Fruit fly (Drosophila melanogaster) whole organism, embryonic: ENCODE results near the gene Amun.

Experiments
- Asciz ChIP-seq: fragments of 200-800 bp; sonication (Bioruptor generic); optimal IDR thresholded peaks from 2 replicates; lab custom pipeline; 2017; ENCODE audit warnings: missing biosample characterization, mild to moderate bottlenecking, missing genetic modification characterization, missing genetic modification reagents
- Bdp1 ChIP-seq: fragments of 200-800 bp; sonication (Bioruptor generic); optimal IDR thresholded peaks from 3 replicates; lab custom pipeline; 2016; ENCODE audit warnings: missing biosample characterization, missing genetic modification characterization
- Bgb ChIP-seq: fragments of 200-800 bp; sonication (Bioruptor generic); IDR thresholded peaks from 2 replicates; pipeline ENCODE4 v1.3.6; 2022; ENCODE audit warnings: missing biosample characterization, missing genetic modification characterization; ENCODE audit not compliant: partially characterized antibody
- CG10654 ChIP-seq: fragments of 200-800 bp; sonication (Bioruptor generic); optimal IDR thresholded peaks from 2 replicates; lab custom pipeline; 2016; ENCODE audit warnings: missing biosample characterization, missing genetic modification characterization
- CG12299 ChIP-seq: fragments of 200-800 bp; sonication (Bioruptor generic); optimal IDR thresholded peaks from 2 replicates; lab custom pipeline; 2018; ENCODE audit warnings: missing biosample characterization, mild to moderate bottlenecking, missing genetic modification characterization
- CG13624 ChIP-seq: fragments of 200-800 bp; sonication (Bioruptor generic); optimal IDR thresholded peaks from 2 replicates; lab custom pipeline; 2016; ENCODE audit warnings: missing biosample characterization, missing genetic modification characterization
- CG14050 ChIP-seq: fragments of 200-800 bp; sonication (Bioruptor generic); IDR thresholded peaks from 3 replicates; pipeline ENCODE4 v1.3.6; 2022; ENCODE audit warnings: missing biosample characterization, missing genetic modification characterization
- CG15514 ChIP-seq: fragments of 200-800 bp; sonication (Bioruptor generic); optimal IDR thresholded peaks from 3 replicates; lab custom pipeline; 2017; ENCODE audit warnings: missing biosample characterization, missing genetic modification characterization, mild to moderate bottlenecking, moderate library complexity, missing genetic modification reagents
- CG17361 ChIP-seq: fragments of 200-800 bp; sonication (Bioruptor generic); IDR thresholded peaks from 3 replicates; pipeline ENCODE4 v1.3.6; 2022; ENCODE audit warnings: missing biosample characterization, missing genetic modification characterization
- CG1792 ChIP-seq: fragments of 200-800 bp; sonication (Bioruptor generic); optimal IDR thresholded peaks from 2 replicates; lab custom pipeline; 2016; ENCODE audit warnings: missing biosample characterization, missing genetic modification characterization
- CG2202 ChIP-seq: fragments of 200-800 bp; sonication (Bioruptor generic); optimal IDR thresholded peaks from 2 replicates; lab custom pipeline; 2018; ENCODE audit warnings: missing biosample characterization, mild to moderate bottlenecking, missing genetic modification characterization
- CG2712 ChIP-seq: fragments of 200-800 bp; optimal IDR thresholded peaks from 3 replicates; lab custom pipeline; 2019; ENCODE audit warnings: missing biosample characterization, mild to moderate bottlenecking, missing genetic modification characterization, moderate library complexity
- CG34224 ChIP-seq: fragments of 200-800 bp; sonication (Bioruptor generic); IDR thresholded peaks from 3 replicates; pipeline ENCODE4 v1.3.6; 2022; ENCODE audit warnings: missing biosample characterization, missing genetic modification characterization; ENCODE audit not compliant: partially characterized antibody
- CG34422 ChIP-seq: fragments of 200-800 bp; sonication (Bioruptor generic); IDR thresholded peaks from 3 replicates; pipeline ENCODE4 v1.3.6; 2022; ENCODE audit warnings: missing biosample characterization, missing genetic modification characterization
- CG3726 ChIP-seq: fragments of 200-800 bp; sonication (Bioruptor generic); IDR thresholded peaks from 3 replicates; pipeline ENCODE4, ENCODE4 v1.3.6; 2022; ENCODE audit warnings: missing biosample characterization, missing genetic modification characterization
- CG3847 ChIP-seq: fragments of 200-800 bp; sonication (Bioruptor generic); IDR thresholded peaks from 2 replicates; pipeline ENCODE4 v1.3.6; 2022; ENCODE audit warnings: missing biosample characterization, missing genetic modification characterization
- CG7987 ChIP-seq: fragments of 200-800 bp; sonication (Bioruptor generic); optimal IDR thresholded peaks from 2 replicates; lab custom pipeline; 2018; ENCODE audit warnings: missing biosample characterization, mild to moderate bottlenecking, missing genetic modification characterization, moderate library complexity
- CG8765 ChIP-seq: fragments of 200-800 bp; sonication (Bioruptor generic); IDR thresholded peaks from 2 replicates; pipeline ENCODE4 v1.3.6; 2022; ENCODE audit warnings: missing biosample characterization, missing genetic modification characterization
- CG9817 ChIP-seq: fragments of 200-800 bp; sonication (Bioruptor generic); optimal IDR thresholded peaks from 2 replicates; lab custom pipeline; 2018; ENCODE audit warnings: missing biosample characterization, mild to moderate bottlenecking, missing genetic modification characterization, moderate library complexity
- CG9932 ChIP-seq: fragments of 200-800 bp; sonication (Bioruptor generic); IDR thresholded peaks from 2 replicates; pipeline ENCODE4 v1.3.6; 2022; ENCODE audit warnings: missing biosample characterization, missing genetic modification characterization
- ERR ChIP-seq: fragments of 200-800 bp; sonication (Bioruptor generic); optimal IDR thresholded peaks from 2 replicates; lab custom pipeline; 2016; ENCODE audit warnings: missing biosample characterization, missing genetic modification characterization
- Ets97D ChIP-seq: fragments of 200-800 bp; sonication (Bioruptor generic); optimal IDR thresholded peaks from 3 replicates; lab custom pipeline; 2016; ENCODE audit warnings: missing biosample characterization, missing genetic modification characterization
- HHEX ChIP-seq: fragments of 200-800 bp; sonication (Bioruptor generic); optimal IDR thresholded peaks from 3 replicates; lab custom pipeline; 2017; ENCODE audit warnings: missing biosample characterization, mild to moderate bottlenecking, missing genetic modification characterization, missing genetic modification reagents
- HLH54F ChIP-seq: fragments of 200-800 bp; sonication (Bioruptor generic); optimal IDR thresholded peaks from 3 replicates; lab custom pipeline; 2016; ENCODE audit warnings: missing biosample characterization, missing genetic modification characterization
- Hand ChIP-seq: fragments of 200-800 bp; sonication (Bioruptor generic); optimal IDR thresholded peaks from 2 replicates; lab custom pipeline; 2017; ENCODE audit warnings: mild to moderate bottlenecking, missing biosample characterization, missing genetic modification reagents, missing genetic modification characterization
- Hmr ChIP-seq: fragments of 200-800 bp; sonication (Bioruptor generic); optimal IDR thresholded peaks from 3 replicates; lab custom pipeline; 2017; ENCODE audit warnings: mild to moderate bottlenecking, missing biosample characterization, missing genetic modification reagents, missing genetic modification characterization
- Hr39 ChIP-seq: fragments of >200 bp; optimal IDR thresholded peaks from 2 replicates; lab custom pipeline; 2017
- Jarid2 ChIP-seq: fragments of 200-800 bp; sonication (Bioruptor generic); optimal IDR thresholded peaks from 3 replicates; lab custom pipeline; 2017; ENCODE audit warnings: mild to moderate bottlenecking, missing biosample characterization, missing genetic modification reagents, missing genetic modification characterization
- Lhr ChIP-seq: fragments of 200-800 bp; sonication (Bioruptor generic); optimal IDR thresholded peaks from 3 replicates; lab custom pipeline; 2017; ENCODE audit warnings: mild to moderate bottlenecking, missing biosample characterization, missing genetic modification reagents, missing genetic modification characterization
- Mes4 ChIP-seq: fragments of 200-800 bp; sonication (Bioruptor generic); optimal IDR thresholded peaks from 2 replicates; lab custom pipeline; 2016; ENCODE audit warnings: missing biosample characterization, missing genetic modification characterization
- NFAT ChIP-seq: fragments of 200-800 bp; sonication (Bioruptor generic); IDR thresholded peaks from 2 replicates; pipeline ENCODE4 v1.3.6; 2022; ENCODE audit warnings: missing biosample characterization, missing genetic modification characterization
- Nf-YC ChIP-seq: fragments of 200-800 bp; optimal IDR thresholded peaks from 3 replicates; lab custom pipeline; 2019; ENCODE audit warnings: missing biosample characterization, mild to moderate bottlenecking, missing genetic modification characterization, moderate library complexity
- NfI ChIP-seq: fragments of 200-800 bp; sonication (Bioruptor generic); optimal IDR thresholded peaks from 3 replicates; lab custom pipeline; 2018; ENCODE audit warnings: missing biosample characterization, mild to moderate bottlenecking, missing genetic modification characterization, moderate library complexity
- Poxn ChIP-seq: fragments of 200-800 bp; sonication (Bioruptor generic); IDR thresholded peaks from 2 replicates; pipeline ENCODE4 v1.3.6; 2022; ENCODE audit warnings: missing biosample characterization, missing genetic modification characterization
- Rfx ChIP-seq: fragments of 200-800 bp; sonication (Bioruptor generic); IDR thresholded peaks from 2 replicates; pipeline ENCODE4 v1.3.6; 2022; ENCODE audit warnings: missing biosample characterization, missing genetic modification characterization
- Side ChIP-seq: fragments of 200-800 bp; sonication (Bioruptor generic); optimal IDR thresholded peaks from 2 replicates; lab custom pipeline; 2016; ENCODE audit warnings: missing biosample characterization, missing genetic modification characterization
- Sry-β ChIP-seq: fragments of 200-800 bp; sonication (Bioruptor generic); optimal IDR thresholded peaks from 2 replicates; lab custom pipeline; 2018; ENCODE audit warnings: missing biosample characterization, mild to moderate bottlenecking, missing genetic modification characterization, moderate library complexity
- ac ChIP-seq: fragments of 200-800 bp; sonication (Bioruptor generic); optimal IDR thresholded peaks from 3 replicates; lab custom pipeline; 2017; ENCODE audit warnings: missing biosample characterization, mild to moderate bottlenecking, missing genetic modification characterization
- btn ChIP-seq: fragments of 200-800 bp; sonication (Bioruptor generic); optimal IDR thresholded peaks from 2 replicates; lab custom pipeline; 2016; ENCODE audit warnings: missing biosample characterization, missing genetic modification characterization
- caup ChIP-seq: fragments of 200-800 bp; sonication (Bioruptor generic); optimal IDR thresholded peaks from 3 replicates; lab custom pipeline; 2017; ENCODE audit warnings: missing biosample characterization, mild to moderate bottlenecking, missing genetic modification characterization, moderate library complexity; ENCODE audit not compliant: severe bottlenecking
- fru ChIP-seq: fragments of >200 bp; optimal IDR thresholded peaks from 2 replicates; lab custom pipeline; 2017
- gsb ChIP-seq: fragments of 200-800 bp; sonication (Bioruptor generic); IDR thresholded peaks from 2 replicates; pipeline ENCODE4 v1.3.6; 2022; ENCODE audit warnings: missing biosample characterization, missing genetic modification characterization
- hbn ChIP-seq: fragments of 200-800 bp; sonication (Bioruptor generic); IDR thresholded peaks from 2 replicates; pipeline ENCODE4 v1.3.6; 2022; ENCODE audit warnings: missing biosample characterization, missing genetic modification characterization; ENCODE audit not compliant: partially characterized antibody
- hth ChIP-seq: fragments of >200 bp; optimal IDR thresholded peaks from 2 replicates; lab custom pipeline; 2017; ENCODE audit warnings: inconsistent platforms
- lbe ChIP-seq: fragments of 200-800 bp; sonication (Bioruptor generic); optimal IDR thresholded peaks from 2 replicates; lab custom pipeline; 2016; ENCODE audit warnings: missing biosample characterization, mild to moderate bottlenecking, missing genetic modification characterization
- p53 ChIP-seq: fragments of 200-800 bp; sonication (Bioruptor generic); optimal IDR thresholded peaks from 2 replicates; lab custom pipeline; 2016; ENCODE audit warnings: missing biosample characterization, missing genetic modification characterization
- sima ChIP-seq: fragments of 200-800 bp; sonication (Bioruptor generic); optimal IDR thresholded peaks from 2 replicates; lab custom pipeline; 2016; ENCODE audit warnings: missing biosample characterization, missing genetic modification characterization
- sug ChIP-seq: fragments of 200-800 bp; optimal IDR thresholded peaks from 2 replicates; lab custom pipeline; 2019; ENCODE audit warnings: missing biosample characterization, mild to moderate bottlenecking, missing genetic modification characterization, moderate library complexity
- tgo ChIP-seq: fragments of 200-800 bp; sonication (Bioruptor generic); IDR thresholded peaks from 3 replicates; pipeline ENCODE4 v1.3.6; 2022; ENCODE audit warnings: missing biosample characterization, missing genetic modification characterization
- tio ChIP-seq: fragments of 200-800 bp; sonication (Bioruptor generic); optimal IDR thresholded peaks from 2 replicates; lab custom pipeline; 2017; ENCODE audit warnings: missing biosample characterization, missing genetic modification characterization, inconsistent platforms
- wek ChIP-seq: fragments of 200-800 bp; sonication (Bioruptor generic); optimal IDR thresholded peaks from 3 replicates; lab custom pipeline; 2018; ENCODE audit warnings: missing biosample characterization, mild to moderate bottlenecking, missing genetic modification characterization, moderate library complexity

Amun gene

dm6 chrX:11720138-11720537 is 4.8 kb upstream of the Amun start, which contains the start of gene Tango10 (continued):
- TF ChIP-seq CG2712 (tag; lab: Kevin White, UChicago) (peak; percentile 48), CG34224 (GFP tag; lab: Robert Waterston, UW) (peak; percentile 79), Bgb (peak; percentile 84), tgo (GFP tag; lab: Robert Waterston, UW) (peak; percentile 37; the same call in 2 of the 3 replicates), wek (GFP tag; lab: Kevin White, UChicago) (no peak), Nf-YC (tag; lab: Kevin White, UChicago) (peak; percentile 27), lbe (GFP tag; lab: Kevin White, UChicago) (peak; percentile 18), Ets97D (GFP tag; lab: Kevin White, UChicago) (peak; percentile 66), CG3847 (GFP tag; lab: Robert Waterston, UW) (peak; percentile 65), Mes4 (GFP tag; lab: Kevin White, UChicago) (peak; percentile 9), CG7987 (GFP tag; lab: Kevin White, UChicago) (no peak), CG15514 (GFP tag; lab: Kevin White, UChicago) (peak; percentile 84), Hand (GFP tag; lab: Kevin White, UChicago) (no peak), gsb (GFP tag; lab: Robert Waterston, UW) (0 out of 2 replicates have a peak, but pooled peaks have one; percentile 21), CG1792 (GFP tag; lab: Kevin White, UChicago) (peak; percentile 57), CG17361 (GFP tag; lab: Robert Waterston, UW) (peak; percentile 45; the same call in 2 of the 3 replicates), btn (no peak), fru (lab: Kevin White, UChicago) (no peak), Asciz (no peak), HHEX (no peak), Lhr (peak; percentile 2), hth (lab: Kevin White, UChicago) (no peak), p53 (peak; percentile 30), CG2202 (tag; lab: Kevin White, UChicago) (no peak), Bdp1 (no peak), ERR (GFP tag; lab: Kevin White, UChicago) (peak; percentile 42), sug (tag; lab: Kevin White, UChicago) (peak; percentile 53), tio (GFP tag; lab: Kevin White, UChicago) (no peak), HLH54F (GFP tag; lab: Kevin White, UChicago) (peak; percentile 61), Hr39 (lab: Kevin White, UChicago) (no peak), CG13624 (GFP tag; lab: Kevin White, UChicago) (peak; percentile 39), NFAT (GFP tag; lab: Robert Waterston, UW) (0 out of 2 replicates have a peak, but pooled peaks have one; percentile 22), CG9817 (tag; lab: Kevin White, UChicago) (peak; percentile 43), CG12299 (no peak), Rfx (GFP tag; lab: Robert Waterston, UW) (peak; percentile 57; the same call in 1 of the 2 replicates), sima (no peak), CG3726 (GFP tag; lab: Robert Waterston, UW) (no peak), hbn (peak; percentile 75), Side (peak; percentile 64), Sry-β (GFP tag; lab: Kevin White, UChicago) (no peak), Poxn (no peak), CG14050 (GFP tag; lab: Robert Waterston, UW) (0 out of 3 replicates have a peak, but pooled peaks have one; percentile 11), caup (GFP tag; lab: Kevin White, UChicago) (peak; percentile 40), CG34422 (GFP tag; lab: Robert Waterston, UW) (peak; percentile 49; the same call in 1 of the 3 replicates), CG8765 (GFP tag; lab: Robert Waterston, UW) (peak; percentile 22; the same call in 1 of the 2 replicates), CG9932 (peak; percentile 77), CG10654 (GFP tag; lab: Kevin White, UChicago) (peak; percentile 12), ac (no peak), NfI (GFP tag; lab: Kevin White, UChicago) (peak; percentile 45), Jarid2 (no peak), Hmr (peak; percentile 57)
